Fruit fly (Drosophila melanogaster) whole organism, embryonic: ENCODE data around the gene RpS29.

Experiments used
- B-H1 ChIP-seq: fragments of 200-800 bp; sonication (Bioruptor generic); IDR thresholded peaks from 3 replicates; pipeline ENCODE4 v1.3.6; 2022; ENCODE audit warnings: missing biosample characterization, missing genetic modification characterization
- Bgb ChIP-seq: fragments of 200-800 bp; sonication (Bioruptor generic); IDR thresholded peaks from 2 replicates; pipeline ENCODE4 v1.3.6; 2022; ENCODE audit warnings: missing biosample characterization, missing genetic modification characterization; ENCODE audit not compliant: partially characterized antibody
- Blimp-1 ChIP-seq: fragments of 200-800 bp; sonication (Bioruptor generic); optimal IDR thresholded peaks from 3 replicates; lab custom pipeline; 2018; ENCODE audit warnings: missing biosample characterization, missing genetic modification characterization, mild to moderate bottlenecking, moderate library complexity, missing genetic modification reagents
- Bteb2 ChIP-seq: fragments of 200-800 bp; sonication (Bioruptor generic); optimal IDR thresholded peaks from 2 replicates; lab custom pipeline; 2016; ENCODE audit warnings: missing biosample characterization, missing genetic modification characterization
- CG11085 ChIP-seq: fragments of 200-800 bp; sonication (Bioruptor generic); IDR thresholded peaks from 2 replicates; pipeline ENCODE4 v1.3.6; 2022; ENCODE audit warnings: missing biosample characterization, missing genetic modification characterization
- CG11560 ChIP-seq: fragments of 200-800 bp; sonication (Bioruptor generic); IDR thresholded peaks from 3 replicates; pipeline ENCODE4 v1.3.6; 2022; ENCODE audit warnings: missing biosample characterization, missing genetic modification characterization
- CG11695 ChIP-seq: fragments of 200-800 bp; sonication (Bioruptor generic); IDR thresholded peaks from 3 replicates; pipeline ENCODE4 v1.3.6; 2022; ENCODE audit warnings: missing biosample characterization, missing genetic modification characterization
- CG11696 ChIP-seq: fragments of 200-800 bp; sonication (Bioruptor generic); IDR thresholded peaks from 2 replicates; pipeline ENCODE4 v1.3.6; 2022; ENCODE audit warnings: missing biosample characterization, missing genetic modification characterization
- CG12769 ChIP-seq: fragments of 200-800 bp; sonication (Bioruptor generic); optimal IDR thresholded peaks from 2 replicates; lab custom pipeline; 2019; ENCODE audit warnings: missing biosample characterization, mild to moderate bottlenecking, missing genetic modification characterization, moderate library complexity
- CG13894 ChIP-seq: fragments of 200-800 bp; sonication (Bioruptor generic); optimal IDR thresholded peaks from 3 replicates; lab custom pipeline; 2018; ENCODE audit warnings: missing biosample characterization, mild to moderate bottlenecking, missing genetic modification characterization, moderate library complexity
- CG17568 ChIP-seq: fragments of 200-800 bp; sonication (Bioruptor generic); optimal IDR thresholded peaks from 2 replicates; lab custom pipeline; 2018; ENCODE audit warnings: missing biosample characterization, mild to moderate bottlenecking, missing genetic modification characterization, moderate library complexity
- CG2120 ChIP-seq: fragments of 200-800 bp; sonication (Bioruptor generic); optimal IDR thresholded peaks from 3 replicates; lab custom pipeline; 2016; ENCODE audit warnings: missing biosample characterization, missing genetic modification characterization
- CG31388 ChIP-seq: fragments of 200-800 bp; sonication (Bioruptor generic); optimal IDR thresholded peaks from 2 replicates; lab custom pipeline; 2016; ENCODE audit warnings: missing biosample characterization, missing genetic modification characterization
- CG32767 ChIP-seq: fragments of 200-800 bp; sonication (Bioruptor generic); IDR thresholded peaks from 2 replicates; pipeline ENCODE4 v1.3.6; 2022; ENCODE audit warnings: missing biosample characterization, missing genetic modification characterization
- CG3281 ChIP-seq: fragments of 200-800 bp; sonication (Bioruptor generic); optimal IDR thresholded peaks from 3 replicates; lab custom pipeline; 2017; ENCODE audit warnings: missing biosample characterization, mild to moderate bottlenecking, missing genetic modification characterization
- CG3407 ChIP-seq: fragments of 200-800 bp; sonication (Bioruptor generic); optimal IDR thresholded peaks from 2 replicates; lab custom pipeline; 2018; ENCODE audit warnings: missing biosample characterization, mild to moderate bottlenecking, missing genetic modification characterization
- CG6813 ChIP-seq: fragments of 200-800 bp; sonication (Bioruptor generic); optimal IDR thresholded peaks from 2 replicates; lab custom pipeline; 2017; ENCODE audit warnings: missing biosample characterization, missing genetic modification characterization, mild to moderate bottlenecking, moderate library complexity, missing genetic modification reagents
- CG8388 ChIP-seq: fragments of 200-800 bp; sonication (Bioruptor generic); optimal IDR thresholded peaks from 2 replicates; lab custom pipeline; 2019; ENCODE audit warnings: missing biosample characterization, mild to moderate bottlenecking, missing genetic modification characterization, moderate library complexity
- CHES-1-like ChIP-seq: fragments of 200-800 bp; sonication (Bioruptor generic); optimal IDR thresholded peaks from 2 replicates; lab custom pipeline; 2016; ENCODE audit warnings: missing biosample characterization, missing genetic modification characterization
- E2f2 ChIP-seq: fragments of 200-800 bp; sonication (Bioruptor generic); IDR thresholded peaks from 2 replicates; pipeline ENCODE4 v1.3.6; 2022; ENCODE audit warnings: missing biosample characterization, missing genetic modification characterization
- H15 ChIP-seq: fragments of 200-800 bp; sonication (Bioruptor generic); IDR thresholded peaks from 3 replicates; pipeline ENCODE4 v1.3.6; 2022; ENCODE audit warnings: missing biosample characterization, missing genetic modification characterization
- HmgZ ChIP-seq: fragments of 200-800 bp; sonication (Bioruptor generic); optimal IDR thresholded peaks from 2 replicates; lab custom pipeline; 2018; ENCODE audit warnings: missing biosample characterization, mild to moderate bottlenecking, missing genetic modification characterization
- Hmx ChIP-seq: fragments of 200-800 bp; sonication (Bioruptor generic); optimal IDR thresholded peaks from 2 replicates; lab custom pipeline; 2016; ENCODE audit warnings: missing biosample characterization, missing genetic modification characterization
- Max ChIP-seq: fragments of 200-800 bp; sonication (Bioruptor generic); optimal IDR thresholded peaks from 2 replicates; lab custom pipeline; 2016; ENCODE audit warnings: missing biosample characterization, mild to moderate bottlenecking, missing genetic modification characterization
- Nf-YC ChIP-seq: fragments of 200-800 bp; optimal IDR thresholded peaks from 3 replicates; lab custom pipeline; 2019; ENCODE audit warnings: missing biosample characterization, mild to moderate bottlenecking, missing genetic modification characterization, moderate library complexity
- NfI ChIP-seq: fragments of 200-800 bp; sonication (Bioruptor generic); optimal IDR thresholded peaks from 3 replicates; lab custom pipeline; 2018; ENCODE audit warnings: missing biosample characterization, mild to moderate bottlenecking, missing genetic modification characterization, moderate library complexity
- Oaz ChIP-seq: fragments of 200-800 bp; sonication (Bioruptor generic); IDR thresholded peaks from 2 replicates; pipeline ENCODE4 v1.3.6; 2022; ENCODE audit warnings: missing biosample characterization, missing genetic modification characterization
- Vsx1 ChIP-seq: fragments of 200-800 bp; sonication (Bioruptor generic); optimal IDR thresholded peaks from 2 replicates; lab custom pipeline; 2017; ENCODE audit warnings: missing biosample characterization, mild to moderate bottlenecking, missing genetic modification characterization, missing genetic modification reagents
- abd-A ChIP-seq: fragments of 200-800 bp; sonication (Bioruptor generic); optimal IDR thresholded peaks from 3 replicates; lab custom pipeline; 2019; ENCODE audit warnings: missing biosample characterization, mild to moderate bottlenecking, missing genetic modification characterization, moderate library complexity
- aop ChIP-seq: fragments of 200-800 bp; sonication (Bioruptor generic); IDR thresholded peaks from 2 replicates; pipeline ENCODE4 v1.3.6; 2022; ENCODE audit warnings: missing biosample characterization, missing genetic modification characterization
- ara ChIP-seq: fragments of 200-800 bp; sonication (Bioruptor generic); IDR thresholded peaks from 2 replicates; pipeline ENCODE4 v1.3.6; 2022; ENCODE audit warnings: missing biosample characterization, missing genetic modification characterization
- ase ChIP-seq: fragments of 200-800 bp; sonication (Bioruptor generic); IDR thresholded peaks from 3 replicates; pipeline ENCODE4 v1.3.6; 2022; ENCODE audit warnings: missing biosample characterization, missing genetic modification characterization
- br ChIP-seq: fragments of >200 bp; optimal IDR thresholded peaks from 2 replicates; lab custom pipeline; 2017
- dpn ChIP-seq, 2 experiments: fragments of 200-800 bp; sonication (Bioruptor generic); optimal IDR thresholded peaks; 3 replicates each; lab custom pipeline; 2016; ENCODE audit warnings: missing biosample characterization in 2 of 2, missing genetic modification characterization in 2 of 2
- ems ChIP-seq: fragments of 200-800 bp; sonication (Bioruptor generic); optimal IDR thresholded peaks from 3 replicates; lab custom pipeline; 2016; ENCODE audit warnings: missing biosample characterization, missing genetic modification characterization
- eve ChIP-seq, 2 experiments: fragments of >200 bp; optimal IDR thresholded peaks; 2 replicates each; lab custom pipeline; 2017; ENCODE audit warnings: missing biosample characterization in 2 of 2, missing genetic modification characterization in 2 of 2
- exex ChIP-seq: fragments of 200-800 bp; sonication (Bioruptor generic); optimal IDR thresholded peaks from 4 replicates; lab custom pipeline; 2018; ENCODE audit warnings: missing biosample characterization, mild to moderate bottlenecking, missing genetic modification characterization, moderate library complexity
- fd102C ChIP-seq: fragments of 200-800 bp; sonication (Bioruptor generic); optimal IDR thresholded peaks from 2 replicates; lab custom pipeline; 2018; ENCODE audit warnings: missing biosample characterization, mild to moderate bottlenecking, missing genetic modification characterization, moderate library complexity
- h ChIP-seq: fragments of >200 bp; optimal IDR thresholded peaks from 2 replicates; lab custom pipeline; 2017
- kay ChIP-seq: fragments of 200-800 bp; sonication (Bioruptor generic); optimal IDR thresholded peaks from 2 replicates; lab custom pipeline; 2016; ENCODE audit warnings: missing biosample characterization, missing genetic modification characterization
- lov ChIP-seq, 2 experiments: fragments of 200-800 bp in 1 of 2; fragments of >200 bp in 1 of 2; sonication (Bioruptor generic) in 1 of 2; IDR thresholded peaks in 1 of 2; optimal IDR thresholded peaks in 1 of 2; 2 replicates in 1 of 2; 3 replicates in 1 of 2; pipeline versions ENCODE4 v1.3.6 to Lab custom; 2017 to 2022; ENCODE audit warnings: missing biosample characterization in 1 of 2, missing genetic modification characterization in 1 of 2
- nau ChIP-seq: fragments of 200-800 bp; sonication (Bioruptor generic); optimal IDR thresholded peaks from 3 replicates; lab custom pipeline; 2017; ENCODE audit warnings: missing biosample characterization, mild to moderate bottlenecking, missing genetic modification characterization, missing genetic modification reagents
- pho ChIP-seq: fragments of 200-800 bp; sonication (Bioruptor generic); optimal IDR thresholded peaks from 2 replicates; lab custom pipeline; 2016; ENCODE audit warnings: missing biosample characterization, missing genetic modification characterization
- pita ChIP-seq: fragments of 200-800 bp; sonication (Bioruptor generic); optimal IDR thresholded peaks from 2 replicates; lab custom pipeline; 2017; ENCODE audit warnings: missing biosample characterization, mild to moderate bottlenecking, missing genetic modification characterization
- prd ChIP-seq, 3 experiments: fragments of >200 bp in 2 of 3; fragments of 200-800 bp in 1 of 3; sonication (Bioruptor generic) in 1 of 3; optimal IDR thresholded peaks in 2 of 3; IDR thresholded peaks in 1 of 3; 2 replicates in 2 of 3; 3 replicates in 1 of 3; pipeline versions ENCODE4 v1.3.6 to Lab custom; 2017 to 2022; ENCODE audit warnings: missing biosample characterization in 1 of 3, missing genetic modification characterization in 1 of 3
- pros ChIP-seq: fragments of 200-800 bp; sonication (Bioruptor generic); optimal IDR thresholded peaks from 3 replicates; lab custom pipeline; 2019; ENCODE audit warnings: missing biosample characterization, mild to moderate bottlenecking, missing genetic modification characterization, moderate library complexity
- sc ChIP-seq, 3 experiments: fragments of >200 bp in 2 of 3; fragments of 200-800 bp in 1 of 3; sonication (Bioruptor generic) in 1 of 3; optimal IDR thresholded peaks; 2 replicates in 2 of 3; 3 replicates in 1 of 3; lab custom pipeline; 2017; ENCODE audit warnings: mild to moderate bottlenecking in 1 of 3, missing biosample characterization in 1 of 3, missing genetic modification characterization in 1 of 3, missing genetic modification reagents in 1 of 3
- slbo ChIP-seq: fragments of 200-800 bp; sonication (Bioruptor generic); IDR thresholded peaks from 2 replicates; pipeline ENCODE4 v1.3.6; 2022; ENCODE audit warnings: missing biosample characterization, missing genetic modification characterization
- slp2 ChIP-seq: fragments of 200-800 bp; sonication (Bioruptor generic); optimal IDR thresholded peaks from 2 replicates; lab custom pipeline; 2016; ENCODE audit warnings: missing biosample characterization, missing genetic modification characterization
- stc ChIP-seq: fragments of 200-800 bp; sonication (Bioruptor generic); IDR thresholded peaks from 2 replicates; pipeline ENCODE4 v1.3.6; 2022; ENCODE audit warnings: missing biosample characterization, missing genetic modification characterization

The RpS29 gene

dm6 chr3R:9771519-9771972, 6.3 kb upstream of the RpS29 start, which contains the start of gene CG9471 (continued):
- TF ChIP-seq HmgZ (tag; lab: Kevin White, UChicago) (peak; percentile 96), B-H1 (GFP tag; lab: Robert Waterston, UW) (peak; percentile 90), CG8388 (GFP tag; lab: Kevin White, UChicago) (peak; percentile 97), ase (GFP tag; lab: Robert Waterston, UW) (peak; percentile 91), eve (GFP tag; optimal IDR thresholded peaks at IDR 0.05; lab: Kevin White, UChicago) (no peak), sc (optimal IDR thresholded peaks at IDR 0.05; lab: Kevin White, UChicago) (no peak), sc (GFP tag; optimal IDR thresholded peaks at IDR 0.05; lab: Kevin White, UChicago) (peak; percentile 78), stc (GFP tag; lab: Robert Waterston, UW) (peak; percentile 94), CG3281 (peak; percentile 93), nau (GFP tag; lab: Kevin White, UChicago) (peak; percentile 87), E2f2 (GFP tag; lab: Robert Waterston, UW) (peak; percentile 92), CG32767 (peak; percentile 88; the same call in 1 of the 2 replicates), h (lab: Kevin White, UChicago) (no peak), H15 (GFP tag; lab: Robert Waterston, UW) (peak; percentile 94), Hmx (GFP tag; lab: Kevin White, UChicago) (peak; percentile 88), pita (GFP tag; lab: Kevin White, UChicago) (no peak), CG11085 (peak; percentile 86), Blimp-1 (peak; percentile 89), CG31388 (peak; percentile 57), CG2120 (GFP tag; lab: Kevin White, UChicago) (peak; percentile 96), NfI (GFP tag; lab: Kevin White, UChicago) (peak; percentile 91), abd-A (tag; lab: Kevin White, UChicago) (no peak), aop (peak; percentile 80), Nf-YC (tag; lab: Kevin White, UChicago) (peak; percentile 82), ara (GFP tag; lab: Robert Waterston, UW) (peak; percentile 91), CG13894 (tag; lab: Kevin White, UChicago) (peak; percentile 87), lov (optimal IDR thresholded peaks at IDR 0.05; lab: Kevin White, UChicago) (no peak), lov (GFP tag; IDR thresholded peaks at IDR 0.05; lab: Robert Waterston, UW) (peak; percentile 87), Bteb2 (GFP tag; lab: Kevin White, UChicago) (peak; percentile 93), Vsx1 (GFP tag; lab: Kevin White, UChicago) (peak; percentile 74), CG3407 (peak; percentile 75), slbo (GFP tag; lab: Robert Waterston, UW) (peak; percentile 96), Max (GFP tag; lab: Kevin White, UChicago) (peak; percentile 86), Oaz (GFP tag; lab: Robert Waterston, UW) (peak; percentile 80), CG6813 (GFP tag; lab: Kevin White, UChicago) (peak; percentile 74), Bgb (peak; percentile 15; the same call in 1 of the 2 replicates), kay (peak; percentile 80), CG11560 (tag; lab: Robert Waterston, UW) (peak; percentile 66; the same call in 2 of the 3 replicates), prd (optimal IDR thresholded peaks at IDR 0.05; lab: Kevin White, UChicago) (no peak), prd (GFP tag; IDR thresholded peaks at IDR 0.05; lab: Robert Waterston, UW) (peak; percentile 96), fd102C (GFP tag; lab: Kevin White, UChicago) (peak; percentile 57), ems (GFP tag; lab: Kevin White, UChicago) (peak; percentile 85), exex (peak; percentile 92), CG17568 (GFP tag; lab: Kevin White, UChicago) (no peak), CG11696 (GFP tag; lab: Robert Waterston, UW) (peak; percentile 84), pho (GFP tag; lab: Kevin White, UChicago) (peak; percentile 87), pros (no peak), CHES-1-like (GFP tag; lab: Kevin White, UChicago) (peak; percentile 84), slp2 (GFP tag; lab: Kevin White, UChicago) (peak; percentile 89), dpn (GFP tag; optimal IDR thresholded peaks at IDR 0.05; lab: Kevin White, UChicago) (peak; percentile 90 to 93), CG11695 (GFP tag; lab: Robert Waterston, UW) (peak; percentile 92), CG12769 (tag; lab: Kevin White, UChicago) (peak; percentile 92), br (lab: Kevin White, UChicago) (no peak)
